Fruit fly (Drosophila melanogaster) whole organism, wandering third instar larva: ENCODE measurements around the gene Qsox2.

ENCODE experiments used
- CG9705 ChIP-seq: fragments of 200-800 bp; sonication (Bioruptor generic); optimal IDR thresholded peaks from 2 replicates; lab custom pipeline; 2018; ENCODE audit warnings: missing biosample characterization, mild to moderate bottlenecking, missing genetic modification characterization
- Hnf4 ChIP-seq: fragments of 200-800 bp; sonication (Bioruptor generic); optimal IDR thresholded peaks from 2 replicates; lab custom pipeline; 2016; ENCODE audit warnings: missing biosample characterization, mild to moderate bottlenecking, missing genetic modification characterization
- Hr78 ChIP-seq: fragments of >200 bp; optimal IDR thresholded peaks from 2 replicates; lab custom pipeline; 2017; ENCODE audit warnings: missing biosample characterization, missing genetic modification characterization
- Mio ChIP-seq: sonication (Bioruptor generic); optimal IDR thresholded peaks from 2 replicates; lab custom pipeline; 2016; ENCODE audit warnings: missing biosample characterization, missing genetic modification characterization
- Sp1 ChIP-seq: fragments of 200-800 bp; sonication (Bioruptor generic); optimal IDR thresholded peaks from 3 replicates; lab custom pipeline; 2019; ENCODE audit warnings: missing biosample characterization, mild to moderate bottlenecking, missing genetic modification characterization, moderate library complexity
- br ChIP-seq: fragments of 200-800 bp; sonication (Bioruptor generic); optimal IDR thresholded peaks from 2 replicates; lab custom pipeline; 2016; ENCODE audit warnings: missing biosample characterization, missing genetic modification characterization
- brk ChIP-seq: fragments of 200-800 bp; sonication (Bioruptor generic); optimal IDR thresholded peaks from 2 replicates; lab custom pipeline; 2016; ENCODE audit warnings: missing biosample characterization, mild to moderate bottlenecking, missing genetic modification characterization
- dsf ChIP-seq: sonication (Bioruptor generic); optimal IDR thresholded peaks from 2 replicates; lab custom pipeline; 2016; ENCODE audit warnings: missing biosample characterization, missing genetic modification characterization, borderline replicate concordance
- jim ChIP-seq: fragments of 175-275, 200-325 bp; sonication (Bioruptor generic); optimal IDR thresholded peaks from 2 replicates; lab custom pipeline; 2016; ENCODE audit warnings: missing biosample characterization, mild to moderate bottlenecking, missing genetic modification characterization
- pan ChIP-seq: fragments of >200 bp; optimal IDR thresholded peaks from 2 replicates; lab custom pipeline; 2017
- psq ChIP-seq: fragments of 200-800 bp; sonication (Bioruptor generic); optimal IDR thresholded peaks from 3 replicates; lab custom pipeline; 2017; ENCODE audit warnings: missing biosample characterization, mild to moderate bottlenecking, missing genetic modification characterization, moderate library complexity
- sage ChIP-seq: fragments of 200-800 bp; sonication (Bioruptor generic); optimal IDR thresholded peaks from 2 replicates; lab custom pipeline; 2016; ENCODE audit warnings: missing biosample characterization, mild to moderate bottlenecking, missing genetic modification characterization
- usp ChIP-seq: fragments of >200 bp; optimal IDR thresholded peaks from 2 replicates; lab custom pipeline; 2017; ENCODE audit warnings: missing biosample characterization, missing genetic modification characterization

DNA sequence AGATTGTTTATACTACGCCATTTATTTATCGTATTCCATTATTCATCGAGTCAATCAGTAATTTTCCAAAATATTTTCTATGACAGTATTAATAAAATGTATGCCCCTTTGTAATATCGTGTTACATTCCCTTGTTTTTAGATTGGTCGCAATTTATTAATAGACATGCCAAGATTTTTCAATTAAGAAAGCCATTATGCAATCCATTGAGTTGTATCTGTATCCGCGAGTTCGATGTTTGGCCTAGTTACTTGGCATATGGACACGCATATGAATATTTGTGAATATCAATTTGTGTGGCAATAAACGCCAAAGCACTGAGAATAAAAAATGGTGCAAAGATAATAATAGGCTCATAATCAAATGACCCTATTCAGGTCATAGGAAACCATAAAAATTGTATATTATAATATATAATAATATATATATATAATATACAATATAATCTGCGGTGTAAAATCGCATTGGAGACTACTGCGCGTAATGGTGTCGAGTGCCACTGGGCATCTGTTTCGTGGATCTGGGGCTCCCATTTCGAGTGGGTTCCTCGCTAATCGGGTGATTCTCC lies 49.6 kb upstream of the Qsox2 start:
- TF ChIP-seq pan (lab: Kevin White, UChicago) (no peak), psq (GFP tag; lab: Kevin White, UChicago) (no peak), Hr78 (GFP tag; lab: Kevin White, UChicago) (no peak), usp (GFP tag; lab: Kevin White, UChicago) (no peak), jim (GFP tag; lab: Kevin White, UChicago) (no peak), Hnf4 (GFP tag; lab: Kevin White, UChicago) (no peak), Sp1 (GFP tag; lab: Kevin White, UChicago) (no peak), CG9705 (no peak), br (no peak), dsf (GFP tag; lab: Kevin White, UChicago) (no peak), sage (no peak), brk (no peak), Mio (GFP tag; lab: Kevin White, UChicago) (no peak)
